Worm (Caenorhabditis elegans) whole organism, early embryonic: ENCODE data around the gene str-71.

Experiments
- B0310.2 ChIP-seq: sonication (generic microtip); optimal IDR thresholded peaks from 2 replicates; lab custom pipeline; 2016; ENCODE audit warnings: mild to moderate bottlenecking, missing genetic modification characterization, missing compliant biosample characterization
- F13C5.2 ChIP-seq: sonication (generic microtip); optimal IDR thresholded peaks from 2 replicates; lab custom pipeline; 2017; ENCODE audit warnings: mild to moderate bottlenecking, missing genetic modification characterization, inconsistent platforms, missing compliant biosample characterization
- aly-1 ChIP-seq: sonication (generic microtip); optimal IDR thresholded peaks from 2 replicates; lab custom pipeline; 2016; ENCODE audit warnings: missing genetic modification characterization, missing compliant biosample characterization
- ama-1 ChIP-seq: fragments of 150-350 bp; optimal IDR thresholded peaks from 2 replicates; lab custom pipeline; 2014
- ceh-13 ChIP-seq: fragments of 200-800 bp; sonication (Bioruptor generic); optimal IDR thresholded peaks from 2 replicates; lab custom pipeline; 2018; ENCODE audit warnings: mild to moderate bottlenecking, missing genetic modification characterization, missing compliant biosample characterization
- ceh-36 ChIP-seq: sonication (generic microtip); optimal IDR thresholded peaks from 2 replicates; lab custom pipeline; 2016; ENCODE audit warnings: missing genetic modification characterization, inconsistent platforms, missing compliant biosample characterization
- ets-7 ChIP-seq: sonication (generic microtip); optimal IDR thresholded peaks from 2 replicates; lab custom pipeline; 2016; ENCODE audit warnings: missing genotype, missing genetic modification characterization, missing compliant biosample characterization
- flt-1 ChIP-seq: fragments of 200-800 bp; sonication (Bioruptor generic); IDR thresholded peaks from 2 replicates; pipeline ENCODE4 v1.3.6; 2022; ENCODE audit warnings: missing genetic modification characterization, missing compliant biosample characterization
- hmbx-1 ChIP-seq: sonication (generic microtip); optimal IDR thresholded peaks from 2 replicates; lab custom pipeline; 2016; ENCODE audit warnings: mild to moderate bottlenecking, missing genetic modification characterization, missing compliant biosample characterization
- hmg-4 ChIP-seq: fragments of 200-800 bp; sonication (Bioruptor generic); optimal IDR thresholded peaks from 2 replicates; lab custom pipeline; 2018; ENCODE audit warnings: mild to moderate bottlenecking, missing genetic modification characterization, missing compliant biosample characterization
- hnd-1 ChIP-seq: sonication (generic microtip); optimal IDR thresholded peaks from 2 replicates; lab custom pipeline; 2016; ENCODE audit warnings: missing genetic modification characterization, missing compliant biosample characterization
- pes-1 ChIP-seq: fragments of 200-800 bp; sonication (Bioruptor generic); IDR thresholded peaks from 2 replicates; pipeline ENCODE4 v1.3.6; 2022; ENCODE audit warnings: missing genetic modification reagents, missing genetic modification characterization, missing compliant biosample characterization
- scrt-1 ChIP-seq: fragments of 200-800 bp; sonication (Bioruptor generic); IDR thresholded peaks from 2 replicates; pipeline ENCODE4 v1.3.6; 2022; ENCODE audit warnings: missing genetic modification characterization, missing compliant biosample characterization
- sea-1 ChIP-seq: fragments of 200-800 bp; sonication (Bioruptor generic); conservative IDR thresholded peaks from 2 replicates; pipeline ENCODE4 v1.3.6; 2022; ENCODE audit warnings: missing genetic modification characterization, missing compliant biosample characterization
- tbx-11 ChIP-seq: fragments of 200-800 bp; sonication (Bioruptor generic); IDR thresholded peaks from 2 replicates; pipeline ENCODE4 v1.3.6; 2022; ENCODE audit warnings: missing genetic modification characterization, missing compliant biosample characterization
- tbx-37 ChIP-seq: fragments of 200-800 bp; sonication (Bioruptor generic); conservative IDR thresholded peaks from 2 replicates; pipeline ENCODE4 v1.3.6; 2022; ENCODE audit warnings: missing genetic modification reagents, missing genetic modification characterization, missing compliant biosample characterization
- tra-4 ChIP-seq: sonication (generic microtip); optimal IDR thresholded peaks from 2 replicates; lab custom pipeline; 2017; ENCODE audit warnings: missing genetic modification characterization, missing compliant biosample characterization

The str-71 gene

DNA sequence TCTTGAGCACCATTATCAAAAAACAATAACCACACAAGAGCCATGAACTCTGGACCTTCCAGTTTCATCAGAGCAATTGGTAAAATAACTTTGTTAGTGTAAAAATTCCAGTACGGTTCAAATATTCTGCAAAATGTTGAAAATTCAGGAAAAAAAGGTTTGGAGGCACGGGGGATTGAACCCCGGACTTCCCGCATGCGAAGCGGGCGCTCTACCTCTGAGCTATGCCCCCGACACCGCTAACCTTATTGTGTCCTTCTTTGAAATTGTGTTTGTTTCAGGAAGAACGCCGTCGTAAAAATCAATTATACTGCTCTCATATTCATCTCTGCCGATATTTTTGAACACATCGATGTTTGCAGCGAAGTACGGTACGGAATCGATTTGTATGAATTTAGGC is 20.8 kb upstream of the str-71 start:
- TF ChIP-seq tra-4 (tag; lab: Kevin White, UChicago) (no peak), B0310.2 (tag; lab: Kevin White, UChicago) (no peak), sea-1 (GFP tag; lab: Robert Waterston, UW) (no peak), tbx-37 (GFP tag; lab: Robert Waterston, UW) (no peak), scrt-1 (GFP tag; lab: Robert Waterston, UW) (no peak), ceh-36 (tag; lab: Kevin White, UChicago) (no peak), tbx-11 (GFP tag; lab: Robert Waterston, UW) (no peak), hmbx-1 (tag; lab: Kevin White, UChicago) (no peak), F13C5.2 (tag; lab: Kevin White, UChicago) (no peak), ets-7 (tag; lab: Kevin White, UChicago) (no peak), pes-1 (GFP tag; lab: Robert Waterston, UW) (no peak), hmg-4 (GFP tag; lab: Kevin White, UChicago) (no peak), hnd-1 (tag; lab: Kevin White, UChicago) (no peak)

DNA sequence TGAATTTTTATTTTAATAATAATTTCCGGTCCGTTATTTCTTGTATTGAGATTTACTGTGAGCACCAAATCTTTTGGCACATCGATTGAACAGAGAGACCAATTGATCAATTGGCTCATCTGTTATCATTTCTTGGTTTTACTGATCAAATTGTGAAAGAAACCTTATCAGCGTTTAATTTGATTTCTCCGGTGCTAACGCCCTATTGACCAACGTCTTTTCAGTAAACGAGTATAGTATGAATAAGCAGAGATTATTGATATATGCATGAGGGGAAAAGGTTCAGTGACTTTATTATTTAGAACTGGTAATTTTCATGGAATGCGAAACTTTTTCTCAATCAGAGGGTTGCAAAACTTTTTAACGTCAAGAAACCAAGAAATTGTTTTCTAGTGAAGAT is 20.1 kb upstream of the str-71 start:
- TF ChIP-seq B0310.2 (tag; lab: Kevin White, UChicago), result no peak
- no peak for TF ChIP-seq scrt-1 (GFP tag; lab: Robert Waterston, UW)
- TF ChIP-seq F13C5.2 (tag; lab: Kevin White, UChicago), result no peak

DNA sequence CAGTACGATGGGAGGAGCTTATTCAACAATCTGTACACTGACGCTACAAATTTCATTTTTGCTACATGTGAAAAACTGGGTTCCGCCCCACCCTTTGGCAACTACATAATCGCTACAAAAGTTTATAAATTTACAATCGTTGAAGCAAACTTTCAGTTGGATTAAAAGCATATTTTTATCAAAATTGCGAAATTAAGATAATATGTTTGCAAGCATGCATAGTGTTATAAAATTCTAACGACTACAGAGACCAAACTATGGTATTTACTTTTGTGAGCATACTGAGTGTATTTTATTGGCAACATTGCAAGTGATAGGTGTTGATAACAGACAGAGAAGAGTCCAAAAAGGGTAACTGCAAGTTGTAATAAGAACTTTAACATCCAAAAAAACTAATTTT is 19.6 kb upstream of the str-71 start, which contains the start of gene C06B8.2:
TSS of gene C06B8.2 (minus strand) at position 153 of the 400 bp plus-strand sequence.
- no peak for TF ChIP-seq hmbx-1 (tag; lab: Kevin White, UChicago)
- no peak for TF ChIP-seq hmg-4 (GFP tag; lab: Kevin White, UChicago)
- TF ChIP-seq pes-1 (GFP tag; lab: Robert Waterston, UW), result no peak
- no peak for TF ChIP-seq ceh-36 (tag; lab: Kevin White, UChicago)
- TF ChIP-seq ceh-13 (GFP tag; lab: Kevin White, UChicago), result no peak
- TF ChIP-seq ama-1 (lab: Kevin White, UChicago), result no peak
- TF ChIP-seq F13C5.2 (tag; lab: Kevin White, UChicago), result no peak
- no peak for TF ChIP-seq sea-1 (GFP tag; lab: Robert Waterston, UW)
- no peak for TF ChIP-seq tbx-37 (GFP tag; lab: Robert Waterston, UW)
- no peak for TF ChIP-seq aly-1
- TF ChIP-seq tbx-11 (GFP tag; lab: Robert Waterston, UW), result no peak
- no peak for TF ChIP-seq hnd-1 (tag; lab: Kevin White, UChicago)
- no peak for TF ChIP-seq scrt-1 (GFP tag; lab: Robert Waterston, UW)
- no peak for TF ChIP-seq flt-1 (GFP tag; lab: Robert Waterston, UW)
- TF ChIP-seq tra-4 (tag; lab: Kevin White, UChicago), result no peak
- TF ChIP-seq ets-7 (tag; lab: Kevin White, UChicago), result no peak
- no peak for TF ChIP-seq B0310.2 (tag; lab: Kevin White, UChicago)

DNA sequence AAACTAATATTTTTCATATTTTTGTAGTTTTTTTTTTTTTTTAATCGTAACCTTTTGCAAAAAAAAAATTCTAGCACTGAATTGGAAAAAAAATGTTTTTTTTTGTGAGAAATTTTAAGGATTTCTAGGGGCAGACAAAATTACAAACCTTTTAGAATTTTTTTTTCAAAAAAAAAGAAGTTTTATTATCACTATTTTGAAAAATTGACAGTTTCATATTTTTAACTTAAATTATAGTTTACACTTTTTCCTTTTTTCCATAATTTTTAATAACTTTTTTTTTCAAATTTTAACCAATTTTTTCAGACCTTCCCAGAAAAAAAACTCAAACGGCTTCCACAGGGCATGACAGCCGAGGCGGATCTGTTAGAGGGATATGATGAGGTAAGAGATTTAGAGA is 12.0 kb upstream of the str-71 start, which contains the start of gene dpf-1:
TSS of gene dpf-1 (plus strand) at position 301 of the 400 bp plus-strand sequence.
- TF ChIP-seq pes-1 (GFP tag; lab: Robert Waterston, UW) (no peak), flt-1 (GFP tag; lab: Robert Waterston, UW) (no peak), hmbx-1 (tag; lab: Kevin White, UChicago) (no peak), tra-4 (tag; lab: Kevin White, UChicago) (no peak), scrt-1 (GFP tag; lab: Robert Waterston, UW) (no peak), ama-1 (lab: Kevin White, UChicago) (no peak), tbx-11 (GFP tag; lab: Robert Waterston, UW) (no peak), ceh-13 (GFP tag; lab: Kevin White, UChicago) (no peak), hmg-4 (GFP tag; lab: Kevin White, UChicago) (no peak), B0310.2 (tag; lab: Kevin White, UChicago) (no peak), F13C5.2 (tag; lab: Kevin White, UChicago) (no peak), sea-1 (GFP tag; lab: Robert Waterston, UW) (no peak), ets-7 (tag; lab: Kevin White, UChicago) (no peak), ceh-36 (tag; lab: Kevin White, UChicago) (no peak)

DNA sequence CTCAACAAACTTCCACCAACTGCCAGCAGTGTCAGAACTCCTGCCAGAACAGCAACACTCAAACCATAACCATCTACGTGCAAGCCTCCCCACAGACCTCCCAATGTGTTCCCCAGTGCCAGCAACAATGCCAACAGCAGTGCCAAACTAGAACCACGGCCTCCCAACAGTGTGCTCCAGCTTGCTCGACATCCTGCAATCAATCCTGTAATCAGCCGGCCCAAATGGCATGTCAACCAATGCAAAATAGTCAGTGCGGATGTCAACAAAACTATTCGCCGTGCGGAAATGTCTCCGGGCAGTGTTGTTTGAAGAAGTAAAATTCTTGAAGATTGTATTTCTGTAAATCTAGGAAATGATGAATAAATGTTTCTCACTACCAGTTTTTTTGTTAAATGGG is 7.7 kb upstream of the str-71 start:
- TF ChIP-seq hnd-1 (tag; lab: Kevin White, UChicago) (no peak), aly-1 (no peak)

DNA sequence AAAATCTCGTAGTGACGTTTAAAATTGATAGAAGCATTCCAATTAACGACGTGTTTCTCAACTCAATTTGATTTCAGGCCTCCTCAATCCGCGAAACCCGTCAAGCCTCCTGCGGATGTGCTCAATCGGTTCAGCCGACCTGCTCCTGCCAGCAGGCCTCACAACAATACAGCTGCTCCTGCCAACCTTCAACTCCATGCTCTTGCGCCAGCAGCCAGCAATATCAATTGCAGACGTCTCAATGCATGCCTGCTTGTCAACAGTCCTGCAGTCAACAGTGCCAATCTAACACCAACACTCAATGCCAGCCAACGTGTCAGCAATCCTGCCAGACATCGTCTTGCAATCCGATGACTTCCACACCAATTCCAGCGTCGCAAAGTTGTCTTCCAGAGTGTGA is 7.0 kb upstream of the str-71 start:
- TF ChIP-seq B0310.2 (tag; lab: Kevin White, UChicago), result no peak
- no peak for TF ChIP-seq hmbx-1 (tag; lab: Kevin White, UChicago)
- TF ChIP-seq ets-7 (tag; lab: Kevin White, UChicago), result no peak
- no peak for TF ChIP-seq hmg-4 (GFP tag; lab: Kevin White, UChicago)
- no peak for TF ChIP-seq hnd-1 (tag; lab: Kevin White, UChicago)

DNA sequence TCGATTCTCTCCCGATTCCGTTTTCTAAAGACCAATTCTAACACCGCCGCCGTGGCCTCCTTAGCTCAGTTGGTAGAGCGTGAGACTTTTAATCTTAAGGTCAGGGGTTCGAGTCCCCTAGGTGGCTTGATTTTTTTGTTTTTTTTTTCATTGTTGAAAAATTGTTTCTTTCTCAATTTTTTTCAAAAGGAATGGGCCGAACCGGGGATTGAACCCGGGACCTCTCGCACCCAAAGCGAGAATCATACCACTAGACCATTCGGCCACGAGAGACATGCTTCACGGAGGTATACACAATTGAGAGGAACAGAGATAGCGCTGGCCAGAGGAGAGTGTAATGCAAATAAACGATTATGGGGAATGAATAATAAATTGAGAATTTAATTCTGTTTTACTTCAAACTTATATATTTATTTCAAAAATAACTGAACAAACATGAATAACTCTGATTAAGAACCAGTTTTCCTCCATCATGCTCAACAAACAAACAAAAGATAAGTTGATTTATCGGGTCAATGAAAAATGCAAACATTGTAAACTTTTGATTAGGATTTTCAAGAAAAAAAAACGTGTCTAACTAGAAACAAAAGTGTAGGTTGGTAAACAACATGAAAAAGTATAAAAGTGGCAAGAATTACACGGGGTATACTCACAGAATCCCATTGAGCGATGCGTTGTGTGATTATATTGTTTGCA is 6.2 kb upstream of the str-71 start, which contains the start of gene pqn-71:
TSS of gene pqn-71 (plus strand) at position 646 of the 696 bp plus-strand sequence.
- peak; percentile 86 for TF ChIP-seq pes-1 (GFP tag; lab: Robert Waterston, UW)
- TF ChIP-seq hmg-4 (GFP tag; lab: Kevin White, UChicago), result peak; percentile 94
- peak; percentile 93 for TF ChIP-seq F13C5.2 (tag; lab: Kevin White, UChicago)
- TF ChIP-seq ceh-36 (tag; lab: Kevin White, UChicago), result peak; percentile 74
- peak; percentile 78 for TF ChIP-seq tbx-11 (GFP tag; lab: Robert Waterston, UW)
- TF ChIP-seq aly-1, result peak; percentile 81
- TF ChIP-seq flt-1 (GFP tag; lab: Robert Waterston, UW), result peak; percentile 67
- peak; percentile 65 for TF ChIP-seq hmbx-1 (tag; lab: Kevin White, UChicago)
- TF ChIP-seq hnd-1 (tag; lab: Kevin White, UChicago), result peak; percentile 69
- peak; percentile 77 for TF ChIP-seq tra-4 (tag; lab: Kevin White, UChicago)
- TF ChIP-seq ets-7 (tag; lab: Kevin White, UChicago), result peak; percentile 67
- TF ChIP-seq sea-1 (GFP tag; lab: Robert Waterston, UW), result peak; percentile 86
- peak; percentile 55 for TF ChIP-seq ceh-13 (GFP tag; lab: Kevin White, UChicago)
- peak; percentile 83 for TF ChIP-seq scrt-1 (GFP tag; lab: Robert Waterston, UW)
- peak; percentile 57 for TF ChIP-seq B0310.2 (tag; lab: Kevin White, UChicago)
- peak; percentile 72 for TF ChIP-seq tbx-37 (GFP tag; lab: Robert Waterston, UW)
- TF ChIP-seq ama-1 (lab: Kevin White, UChicago), result no peak
